Fruit fly (Drosophila melanogaster) whole organism, larva: Measurements from ENCODE around the gene NdufV3.

Source experiments
- noc ChIP-seq: fragments of 200-800 bp; sonication (Bioruptor generic); optimal IDR thresholded peaks from 3 replicates; lab custom pipeline; 2019; ENCODE audit warnings: missing biosample characterization, mild to moderate bottlenecking, missing genetic modification characterization, moderate library complexity

Gene NdufV3

DNA sequence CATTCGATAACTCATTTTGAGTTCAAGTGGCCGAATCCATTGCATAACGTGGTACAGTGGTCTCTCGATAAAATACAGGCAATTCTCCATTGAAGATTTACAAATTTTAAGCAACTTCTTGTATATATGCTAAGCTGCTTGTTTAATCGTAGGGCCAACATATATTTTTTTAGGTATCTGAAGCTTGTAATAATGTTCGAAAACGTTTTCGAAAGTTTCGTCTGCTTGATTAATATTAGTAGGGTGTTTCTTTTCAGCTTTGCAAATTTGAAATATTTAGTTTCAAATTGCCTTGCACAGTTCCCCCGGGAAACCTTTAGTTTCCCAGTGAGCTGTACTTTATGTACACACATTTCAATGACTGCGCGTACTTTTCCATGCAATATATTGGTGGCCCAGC, 29.9 kb downstream of the NdufV3 start:
- no peak for TF ChIP-seq noc (tag; lab: Kevin White, UChicago)

DNA sequence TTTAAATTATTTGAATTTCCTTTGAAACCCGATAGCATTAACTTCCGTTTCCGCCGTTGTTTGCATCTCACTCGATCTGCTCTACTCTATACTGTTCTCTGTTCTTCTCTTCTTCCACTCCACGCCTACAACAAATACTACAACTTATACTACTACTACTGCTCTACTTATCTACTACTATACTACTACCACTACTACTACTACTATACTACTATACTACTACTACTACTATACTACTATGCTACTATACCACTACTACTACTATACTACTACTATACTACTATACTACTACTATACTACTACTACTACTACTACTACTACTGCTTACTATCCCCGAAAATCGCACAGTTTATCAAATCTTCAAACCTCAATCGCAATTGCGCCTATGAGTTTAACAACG, 32.8 kb downstream of the NdufV3 start:
- no peak for TF ChIP-seq noc (tag; lab: Kevin White, UChicago)

DNA sequence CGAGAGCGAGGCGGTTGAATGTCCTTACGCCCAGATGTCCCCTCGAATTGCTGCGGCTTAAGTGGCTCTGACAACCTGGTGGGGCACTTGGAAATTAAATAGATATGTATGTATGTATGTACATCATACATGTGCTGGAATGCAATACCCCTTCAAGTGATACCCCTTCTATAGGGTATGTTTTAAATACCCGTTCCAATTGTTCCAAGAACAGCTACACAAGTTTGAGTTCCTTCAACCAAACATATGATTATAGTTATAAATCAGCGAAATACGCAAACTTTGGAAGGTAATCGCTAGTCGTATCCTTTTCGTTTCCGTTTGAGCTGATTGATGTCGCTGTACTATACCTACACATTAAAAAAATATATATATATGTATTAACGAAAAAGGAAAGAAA, 33.7 kb downstream of the NdufV3 start:
- TF ChIP-seq noc (tag; lab: Kevin White, UChicago), result no peak

dm6 chrX:11384023-11384444, 34.2 kb downstream of the NdufV3 start:
- TF ChIP-seq noc (tag; lab: Kevin White, UChicago), result peak; percentile 45

- TF ChIP-seq noc (tag; lab: Kevin White, UChicago), result no peak
These were observed 35.7 kb downstream of the NdufV3 start for dm6 chrX:11385498-11385897.

dm6 chrX:11389494-11390447, 40.0 kb downstream of the NdufV3 start:
- TF ChIP-seq noc (tag; lab: Kevin White, UChicago), result no peak

DNA sequence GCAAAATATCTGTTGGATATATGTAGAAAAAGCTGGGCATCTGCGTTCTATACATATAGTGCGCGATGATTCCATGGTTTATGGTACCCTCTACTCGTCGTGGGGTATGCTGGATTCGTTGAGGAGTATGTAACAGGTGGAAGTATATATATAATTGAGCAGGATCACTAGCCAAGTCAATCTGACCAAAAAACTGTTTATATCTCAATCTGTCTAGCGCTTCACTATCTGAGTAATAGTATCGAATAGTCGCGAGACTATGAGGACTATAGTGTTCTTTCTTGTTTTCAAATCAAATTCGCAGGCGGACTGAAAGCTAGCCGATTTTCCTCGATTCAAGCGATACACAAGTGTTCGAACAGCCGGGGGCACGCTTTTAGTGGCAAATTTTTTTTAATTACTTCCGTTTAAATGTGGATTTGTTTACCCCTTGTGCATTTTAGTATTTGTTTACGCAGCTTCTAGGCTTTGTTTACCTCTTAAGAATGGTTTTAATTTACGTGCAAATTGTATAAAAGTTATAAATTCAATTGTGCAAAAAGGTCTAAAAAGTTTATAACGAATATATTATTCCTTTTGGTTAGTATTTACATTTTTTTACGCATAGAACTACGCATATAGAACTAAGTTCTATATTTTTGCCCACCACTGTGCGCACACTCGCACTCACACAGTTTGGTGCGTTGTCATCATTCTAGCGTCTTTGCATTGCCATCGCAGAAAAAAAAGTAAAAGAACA, 41.0 kb downstream of the NdufV3 start:
- TF ChIP-seq noc (tag; lab: Kevin White, UChicago), result peak; percentile 76

DNA sequence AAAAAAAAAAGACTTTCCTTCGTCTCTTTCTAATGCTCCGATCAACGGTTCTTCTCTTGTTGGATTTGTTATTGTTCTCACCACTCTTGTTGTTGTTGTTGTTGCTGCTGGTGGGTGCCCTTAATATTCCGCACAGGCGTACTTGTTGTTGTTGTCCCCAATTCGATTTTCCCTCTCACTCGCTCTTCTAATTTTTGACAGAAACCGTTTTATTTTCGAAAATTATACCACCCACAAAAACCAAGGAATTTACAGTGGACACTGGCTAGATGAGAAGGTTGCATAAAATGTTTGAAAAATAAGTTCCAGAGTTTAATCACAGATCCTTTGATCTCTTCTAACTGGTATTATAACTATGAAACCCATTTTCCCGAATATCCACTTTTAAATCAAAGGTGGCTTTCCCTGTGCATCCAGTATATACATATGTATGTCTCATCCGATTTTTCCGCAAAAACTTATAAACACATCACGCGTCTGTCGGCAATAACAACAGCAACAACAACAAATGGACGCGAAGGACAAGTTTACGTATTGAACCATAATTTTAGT, 41.6 kb downstream of the NdufV3 start:
- peak; percentile 52 for TF ChIP-seq noc (tag; lab: Kevin White, UChicago)

- no peak for TF ChIP-seq noc (tag; lab: Kevin White, UChicago)
These were observed 43.3 kb downstream of the NdufV3 start for dm6 chrX:11393003-11393620.
